Fruit fly (Drosophila melanogaster): ENCODE measurements around the gene Snoo.

Gene Snoo

DNA sequence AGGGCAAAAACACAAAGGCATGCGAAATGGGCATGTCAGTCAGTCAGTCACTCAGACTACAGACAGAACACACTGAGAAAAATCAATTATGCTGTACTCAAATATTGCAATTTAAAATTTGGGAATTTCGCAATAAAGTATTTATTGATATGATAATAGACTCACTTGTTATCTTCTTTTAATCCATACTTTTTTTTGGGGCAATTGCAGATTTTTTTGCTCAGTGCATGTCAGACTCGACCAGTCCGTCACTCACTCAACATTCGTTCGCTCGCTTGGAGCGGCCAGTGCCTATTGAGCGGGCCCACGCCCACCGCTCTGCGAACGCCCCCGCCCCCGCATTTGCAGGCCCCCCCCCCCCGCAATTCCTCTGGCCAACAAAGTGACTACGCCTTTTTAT, 67.6 kb downstream of the Snoo start (continued):
- TF ChIP-seq MBD-R2 (GFP tag; IDR thresholded peaks at IDR 0.05) (peak; percentile 63; the same call in 1 of the 2 replicates), gem (tag; optimal IDR thresholded peaks at IDR 0.05) (peak; percentile 84), az2 (GFP tag; optimal IDR thresholded peaks at IDR 0.05) (peak; percentile 73), CG17612 (GFP tag; IDR thresholded peaks at IDR 0.05) (no peak), fd102C (GFP tag; optimal IDR thresholded peaks at IDR 0.05) (no peak), Ptx1 (GFP tag; IDR thresholded peaks at IDR 0.05) (peak; percentile 88), bigmax (GFP tag; optimal IDR thresholded peaks at IDR 0.05) (no peak), pum (GFP tag; optimal IDR thresholded peaks at IDR 0.05) (peak; percentile 59), CG33213 (GFP tag; optimal IDR thresholded peaks at IDR 0.05) (no peak), mirr (GFP tag; optimal IDR thresholded peaks at IDR 0.05) (no peak), exex (tag; optimal IDR thresholded peaks at IDR 0.05) (no peak), Pdp1 (GFP tag; optimal IDR thresholded peaks at IDR 0.05) (peak in 1 of 2 experiments; percentile 62), aop (GFP tag; IDR thresholded peaks at IDR 0.05) (0 out of 2 replicates have a peak, but pooled peaks have one; percentile 40), lov (optimal IDR thresholded peaks at IDR 0.05) (no peak), lov (GFP tag; IDR thresholded peaks at IDR 0.05) (no peak), CG10366 (GFP tag; IDR thresholded peaks at IDR 0.05) (peak; percentile 82), schlank (tag; optimal IDR thresholded peaks at IDR 0.05) (peak; percentile 66), Rfx (GFP tag; IDR thresholded peaks at IDR 0.05) (peak; percentile 75), Meics (GFP tag; optimal IDR thresholded peaks at IDR 0.05) (peak; percentile 27), CG7271 (tag; optimal IDR thresholded peaks at IDR 0.05) (no peak), fu2 (GFP tag; optimal IDR thresholded peaks at IDR 0.05) (no peak), pita (GFP tag; optimal IDR thresholded peaks at IDR 0.05) (no peak), CG10267 (tag; optimal IDR thresholded peaks at IDR 0.05) (peak; percentile 18), Max (GFP tag; optimal IDR thresholded peaks at IDR 0.05) (no peak), en (GFP tag; optimal IDR thresholded peaks at IDR 0.05) (no peak), CG7987 (GFP tag; optimal IDR thresholded peaks at IDR 0.05) (no peak), ab (GFP tag; optimal IDR thresholded peaks at IDR 0.05) (no peak), Nf-YB (GFP tag; optimal IDR thresholded peaks at IDR 0.05) (peak; percentile 26), ems (GFP tag; optimal IDR thresholded peaks at IDR 0.05) (no peak), dmrt11E (tag; optimal IDR thresholded peaks at IDR 0.05) (peak; percentile 47), CG2202 (tag; optimal IDR thresholded peaks at IDR 0.05) (no peak), CG17359 (tag; optimal IDR thresholded peaks at IDR 0.05) (peak; percentile 39), Vsx1 (GFP tag; optimal IDR thresholded peaks at IDR 0.05) (peak; percentile 40), Lim3 (GFP tag; IDR thresholded peaks at IDR 0.05) (no peak), CG4328 (GFP tag; optimal IDR thresholded peaks at IDR 0.05) (no peak), unc-4 (GFP tag; IDR thresholded peaks at IDR 0.05; ENCODE audit: partially characterized antibody) (no peak), odd (GFP tag; optimal IDR thresholded peaks at IDR 0.05) (peak; percentile 54), mld (GFP tag; IDR thresholded peaks at IDR 0.05; ENCODE audit: partially characterized antibody) (no peak), kah (GFP tag; optimal IDR thresholded peaks at IDR 0.05) (no peak), stwl (tag; optimal IDR thresholded peaks at IDR 0.05) (no peak), CG30431 (GFP tag; optimal IDR thresholded peaks at IDR 0.05) (peak; percentile 37), CG8765 (GFP tag; IDR thresholded peaks at IDR 0.05) (no peak), sug (tag; optimal IDR thresholded peaks at IDR 0.05) (no peak), row (GFP tag; IDR thresholded peaks at IDR 0.05) (peak; percentile 82), Opbp (GFP tag; IDR thresholded peaks at IDR 0.05; ENCODE audit: partially characterized antibody) (no peak), CG17568 (GFP tag; optimal IDR thresholded peaks at IDR 0.05) (peak; percentile 34), nom (GFP tag; optimal IDR thresholded peaks at IDR 0.05) (peak; percentile 44), Spps (tag; optimal IDR thresholded peaks at IDR 0.05) (no peak), CG2116 (GFP tag; optimal IDR thresholded peaks at IDR 0.05) (peak; percentile 25), CG8290 (GFP tag; optimal IDR thresholded peaks at IDR 0.05) (no peak), CG8290 (tag; optimal IDR thresholded peaks at IDR 0.05) (peak in 1 of 2 experiments; percentile 90)

Data from whole organism, embryonic.